Worm (Caenorhabditis elegans) whole organism, young adult: ENCODE data around the gene B0244.17.

Source experiments
- B0336.3 ChIP-seq: fragments of 200-800 bp; sonication (Bioruptor generic); IDR thresholded peaks from 2 replicates; pipeline ENCODE4 v1.3.6; 2022; ENCODE audit warnings: missing genetic modification characterization, missing compliant biosample characterization
- C06A6.2 ChIP-seq: fragments of 200-800 bp; sonication (Bioruptor generic); conservative IDR thresholded peaks from 2 replicates; pipeline ENCODE4 v1.3.6; 2022; ENCODE audit warnings: missing genetic modification characterization, missing compliant biosample characterization
- C17E4.6 ChIP-seq: fragments of 200-800 bp; sonication (Bioruptor generic); IDR thresholded peaks from 2 replicates; pipeline ENCODE4 v1.3.6; 2022; ENCODE audit warnings: missing genetic modification reagents, missing genetic modification characterization, missing compliant biosample characterization
- F23B12.7 ChIP-seq: sonication (generic microtip); optimal IDR thresholded peaks from 2 replicates; lab custom pipeline; 2017; ENCODE audit warnings: missing genetic modification characterization, mild to moderate bottlenecking, missing compliant biosample characterization, antibody characterized with exemption, moderate library complexity; ENCODE audit not compliant: insufficient read depth
- F33H1.4 ChIP-seq: fragments of 200-800 bp; sonication (Bioruptor generic); IDR thresholded peaks from 2 replicates; pipeline ENCODE4 v1.3.6; 2022; ENCODE audit warnings: missing genetic modification reagents, missing genetic modification characterization, missing compliant biosample characterization
- F52B5.7 ChIP-seq: sonication (generic microtip); optimal IDR thresholded peaks from 2 replicates; lab custom pipeline; 2016; ENCODE audit warnings: mild to moderate bottlenecking, missing genetic modification characterization, missing compliant biosample characterization
- F57A8.1 ChIP-seq: fragments of 200-800 bp; sonication (Bioruptor generic); optimal IDR thresholded peaks from 2 replicates; lab custom pipeline; 2018; ENCODE audit warnings: mild to moderate bottlenecking, missing genetic modification characterization, moderate library complexity, missing compliant biosample characterization
- K11D2.4 ChIP-seq: fragments of 200-800 bp; sonication (Bioruptor generic); IDR thresholded peaks from 2 replicates; pipeline ENCODE4 v1.3.6; 2022; ENCODE audit warnings: missing genetic modification reagents, missing genetic modification characterization, missing compliant biosample characterization
- T26A5.8 ChIP-seq: sonication (generic microtip); optimal IDR thresholded peaks from 2 replicates; lab custom pipeline; 2016; ENCODE audit warnings: missing genetic modification characterization, missing compliant biosample characterization
- Y53G8AR.9 ChIP-seq: fragments of 200-800 bp; sonication (Bioruptor generic); conservative IDR thresholded peaks from 2 replicates; pipeline ENCODE4 v1.3.6; 2022; ENCODE audit warnings: missing genetic modification reagents, missing genetic modification characterization, missing compliant biosample characterization
- Y56A3A.18 ChIP-seq: fragments of 200-800 bp; sonication (Bioruptor generic); IDR thresholded peaks from 2 replicates; pipeline ENCODE4 v1.3.6; 2022; ENCODE audit warnings: missing genetic modification reagents, missing genetic modification characterization, missing compliant biosample characterization
- Y79H2A.3 ChIP-seq: fragments of 200-800 bp; sonication (Bioruptor generic); conservative IDR thresholded peaks from 2 replicates; pipeline ENCODE4 v1.3.6; 2022; ENCODE audit warnings: missing genetic modification reagents, missing genetic modification characterization, missing compliant biosample characterization
- Y95B8A.8 ChIP-seq: fragments of 200-800 bp; sonication (Bioruptor generic); IDR thresholded peaks from 2 replicates; pipeline ENCODE4 v1.3.6; 2022; ENCODE audit warnings: missing genetic modification reagents, missing genetic modification characterization, missing compliant biosample characterization
- aptf-3 ChIP-seq: fragments of 200-800 bp; sonication (Bioruptor generic); IDR thresholded peaks from 2 replicates; pipeline ENCODE4 v1.3.6; 2022; ENCODE audit warnings: missing genetic modification characterization, missing compliant biosample characterization
- attf-3 ChIP-seq: fragments of 200-800 bp; sonication (Bioruptor generic); conservative IDR thresholded peaks from 2 replicates; pipeline ENCODE4 v1.3.6; 2022; ENCODE audit warnings: missing genetic modification reagents, missing genetic modification characterization, missing compliant biosample characterization
- attf-5 ChIP-seq: fragments of 200-800 bp; sonication (Bioruptor generic); optimal IDR thresholded peaks from 2 replicates; lab custom pipeline; 2018; ENCODE audit warnings: mild to moderate bottlenecking, missing genetic modification characterization, missing compliant biosample characterization
- cebp-1 ChIP-seq, 2 experiments: fragments of 200-800 bp in 1 of 2; sonication (Bioruptor generic) in 1 of 2; sonication (generic microtip) in 1 of 2; IDR thresholded peaks in 1 of 2; optimal IDR thresholded peaks in 1 of 2; 2 replicates each; pipeline versions ENCODE4 v1.3.6 to Lab custom; 2017 to 2022; ENCODE audit warnings: missing compliant biosample characterization in 2 of 2, missing genetic modification characterization in 2 of 2, mild to moderate bottlenecking in 1 of 2, missing genetic modification reagents in 1 of 2, moderate library complexity in 1 of 2
- ceh-79 ChIP-seq: sonication (generic microtip); optimal IDR thresholded peaks from 2 replicates; lab custom pipeline; 2017; ENCODE audit warnings: mild to moderate bottlenecking, missing genetic modification characterization, missing compliant biosample characterization
- chd-7 ChIP-seq: sonication (generic microtip); optimal IDR thresholded peaks from 2 replicates; lab custom pipeline; 2016; ENCODE audit warnings: mild to moderate bottlenecking, missing genetic modification characterization, moderate library complexity, missing compliant biosample characterization
- dox-1 ChIP-seq: fragments of 200-800 bp; sonication (Bioruptor generic); IDR thresholded peaks from 2 replicates; pipeline ENCODE4 v1.3.6; 2022; ENCODE audit warnings: missing genetic modification reagents, missing genetic modification characterization, missing compliant biosample characterization
- efl-1 ChIP-seq: fragments of 150-350 bp; optimal IDR thresholded peaks from 2 replicates; lab custom pipeline; 2014; ENCODE audit warnings: missing biosample characterization, missing genetic modification reagents, missing genetic modification characterization
- egl-18 ChIP-seq: fragments of 200-800 bp; sonication (Bioruptor generic); IDR thresholded peaks from 2 replicates; pipeline ENCODE4 v1.3.6; 2022; ENCODE audit warnings: missing genetic modification reagents, missing genetic modification characterization, missing compliant biosample characterization
- egrh-3 ChIP-seq: fragments of 200-800 bp; sonication (Bioruptor generic); IDR thresholded peaks from 2 replicates; pipeline ENCODE4 v1.3.6; 2022; ENCODE audit warnings: missing genetic modification reagents, missing genetic modification characterization, missing compliant biosample characterization
- ets-4 ChIP-seq: fragments of 200-800 bp; sonication (Bioruptor generic); optimal IDR thresholded peaks from 2 replicates; lab custom pipeline; 2018; ENCODE audit warnings: mild to moderate bottlenecking, missing genetic modification characterization, missing compliant biosample characterization
- him-1 ChIP-seq: sonication (generic microtip); optimal IDR thresholded peaks from 2 replicates; lab custom pipeline; 2016; ENCODE audit warnings: missing genotype, missing genetic modification reagents, missing genetic modification characterization, missing compliant biosample characterization
- hmg-1.2 ChIP-seq: fragments of 200-800 bp; sonication (Bioruptor generic); IDR thresholded peaks from 2 replicates; pipeline ENCODE4 v1.3.6; 2022; ENCODE audit warnings: missing genetic modification reagents, missing genetic modification characterization, missing compliant biosample characterization
- hrde-1 ChIP-seq: sonication (generic microtip); optimal IDR thresholded peaks from 2 replicates; lab custom pipeline; 2016; ENCODE audit warnings: missing genetic modification characterization, mild to moderate bottlenecking, missing compliant biosample characterization, moderate library complexity, missing genotype, missing genetic modification reagents, borderline replicate concordance
- let-526 ChIP-seq: fragments of 200-800 bp; sonication (Bioruptor generic); IDR thresholded peaks from 2 replicates; pipeline ENCODE4 v1.3.6; 2022; ENCODE audit warnings: missing genetic modification reagents, missing genetic modification characterization, missing compliant biosample characterization
- let-607 ChIP-seq, 2 experiments: fragments of 200-800 bp in 1 of 2; sonication (Bioruptor generic) in 1 of 2; sonication (generic microtip) in 1 of 2; optimal IDR thresholded peaks; 2 replicates each; lab custom pipeline; 2016 to 2018; ENCODE audit warnings: mild to moderate bottlenecking in 2 of 2, missing compliant biosample characterization in 2 of 2, missing genetic modification characterization in 2 of 2, moderate library complexity in 2 of 2, missing genotype in 1 of 2
- lin-26 ChIP-seq: fragments of 200-800 bp; sonication (Bioruptor generic); IDR thresholded peaks from 2 replicates; pipeline ENCODE4 v1.3.6; 2022; ENCODE audit warnings: missing genetic modification reagents, missing genetic modification characterization, missing compliant biosample characterization
- lin-35 ChIP-seq, 3 experiments: fragments of 150-350 bp in 2 of 3; sonication (generic microtip) in 1 of 3; optimal IDR thresholded peaks; 2 replicates each; lab custom pipeline; 2014 to 2018; ENCODE audit warnings: missing biosample characterization in 3 of 3, missing genetic modification characterization in 3 of 3, missing genetic modification reagents in 3 of 3
- lir-1 ChIP-seq: fragments of 200-800 bp; sonication (Bioruptor generic); conservative IDR thresholded peaks from 2 replicates; pipeline ENCODE4 v1.3.6; 2022; ENCODE audit warnings: missing genetic modification reagents, missing genetic modification characterization, missing compliant biosample characterization
- madf-10 ChIP-seq: sonication (generic microtip); optimal IDR thresholded peaks from 2 replicates; lab custom pipeline; 2016; ENCODE audit warnings: mild to moderate bottlenecking, missing genetic modification characterization, missing compliant biosample characterization
- madf-3 ChIP-seq: fragments of 200-800 bp; sonication (Bioruptor generic); IDR thresholded peaks from 2 replicates; pipeline ENCODE4 v1.3.6; 2022; ENCODE audit warnings: missing genetic modification reagents, missing genetic modification characterization, missing compliant biosample characterization
- mcd-1 ChIP-seq: fragments of 200-800 bp; sonication (Bioruptor generic); IDR thresholded peaks from 2 replicates; pipeline ENCODE4 v1.3.6; 2022; ENCODE audit warnings: missing genetic modification reagents, missing genetic modification characterization, missing compliant biosample characterization
- mes-4 ChIP-seq: sonication (generic microtip); optimal IDR thresholded peaks from 2 replicates; lab custom pipeline; 2016; ENCODE audit warnings: missing genotype, missing genetic modification characterization, missing compliant biosample characterization
- mxl-1 ChIP-seq: sonication (generic microtip); optimal IDR thresholded peaks from 2 replicates; lab custom pipeline; 2016; ENCODE audit warnings: missing genetic modification characterization, missing compliant biosample characterization
- nhr-120 ChIP-seq: fragments of 200-800 bp; sonication (Bioruptor generic); IDR thresholded peaks from 2 replicates; pipeline ENCODE4 v1.3.6; 2022; ENCODE audit warnings: missing genetic modification characterization, missing compliant biosample characterization
- nhr-27 ChIP-seq: fragments of 200-800 bp; sonication (Bioruptor generic); optimal IDR thresholded peaks from 2 replicates; lab custom pipeline; 2018; ENCODE audit warnings: mild to moderate bottlenecking, missing genetic modification characterization, moderate library complexity, missing compliant biosample characterization
- nhr-80 ChIP-seq: sonication (generic microtip); optimal IDR thresholded peaks from 2 replicates; lab custom pipeline; 2016; ENCODE audit warnings: missing genetic modification characterization, missing compliant biosample characterization
- pbrm-1 ChIP-seq: fragments of 200-800 bp; sonication (Bioruptor generic); IDR thresholded peaks from 2 replicates; pipeline ENCODE4 v1.3.6; 2022; ENCODE audit warnings: missing genetic modification reagents, missing genetic modification characterization, missing compliant biosample characterization
- rcor-1 ChIP-seq: fragments of 200-800 bp; sonication (Bioruptor generic); IDR thresholded peaks from 2 replicates; pipeline ENCODE4 v1.3.6; 2022; ENCODE audit warnings: missing genetic modification reagents, missing genetic modification characterization, missing compliant biosample characterization
- rpc-1 ChIP-seq, 2 experiments: fragments of 150-350 bp in 1 of 2; sonication (generic microtip) in 1 of 2; optimal IDR thresholded peaks; 2 replicates each; lab custom pipeline; 2014 to 2018; ENCODE audit warnings: missing biosample characterization in 1 of 2, missing genetic modification characterization in 1 of 2, missing genetic modification reagents in 1 of 2, missing genotype in 1 of 2
- sptf-2 ChIP-seq: fragments of 200-800 bp; sonication (Bioruptor generic); optimal IDR thresholded peaks from 2 replicates; lab custom pipeline; 2018; ENCODE audit warnings: mild to moderate bottlenecking, missing genetic modification characterization, missing compliant biosample characterization
- tlf-1 ChIP-seq: fragments of 200-800 bp; sonication (Bioruptor generic); optimal IDR thresholded peaks from 2 replicates; lab custom pipeline; 2018; ENCODE audit warnings: mild to moderate bottlenecking, missing genetic modification characterization, missing compliant biosample characterization
- xnd-1 ChIP-seq: sonication (generic microtip); optimal IDR thresholded peaks from 2 replicates; lab custom pipeline; 2016; ENCODE audit warnings: missing genotype, missing genetic modification reagents, missing genetic modification characterization, missing compliant biosample characterization
- ztf-26 ChIP-seq: sonication (generic microtip); optimal IDR thresholded peaks from 2 replicates; lab custom pipeline; 2017; ENCODE audit warnings: missing genetic modification characterization, missing compliant biosample characterization
- ztf-6 ChIP-seq: fragments of 200-800 bp; sonication (Bioruptor generic); IDR thresholded peaks from 2 replicates; pipeline ENCODE4 v1.3.6; 2022; ENCODE audit warnings: missing genetic modification reagents, missing genetic modification characterization, missing compliant biosample characterization

The B0244.17 gene

DNA sequence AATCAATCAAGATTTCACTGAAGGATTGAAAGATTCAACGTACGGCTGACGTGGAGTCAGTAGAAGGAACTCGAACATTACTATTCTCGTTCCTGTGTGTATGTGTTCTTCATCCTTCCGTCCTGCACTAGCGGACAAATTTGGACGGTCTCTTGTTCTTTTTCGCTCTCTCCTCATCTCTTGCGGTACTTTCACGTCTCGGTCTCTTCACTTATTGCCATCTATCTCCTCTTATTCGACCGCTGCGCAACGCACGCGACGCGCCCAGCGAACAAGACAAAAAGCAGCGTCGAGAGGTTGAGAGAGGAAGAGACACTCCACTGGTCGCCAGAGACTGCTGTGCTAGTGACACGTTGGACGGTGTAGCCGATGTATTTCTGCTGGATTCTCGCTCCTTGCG, 17.6 kb upstream of the B0244.17 start:
- TF ChIP-seq mxl-1 (tag; lab: Kevin White, UChicago) (no peak), hmg-1.2 (GFP tag; lab: Robert Waterston, UW) (peak; percentile 88; the same call in 1 of the 2 replicates), nhr-120 (GFP tag; lab: Robert Waterston, UW) (no peak), aptf-3 (GFP tag; lab: Robert Waterston, UW) (no peak), dox-1 (GFP tag; lab: Robert Waterston, UW) (peak; percentile 33; the same call in 1 of the 2 replicates), Y53G8AR.9 (GFP tag; lab: Robert Waterston, UW) (no peak), tlf-1 (GFP tag; lab: Kevin White, UChicago) (no peak), rcor-1 (peak; percentile 6; the same call in 1 of the 2 replicates), rpc-1 (optimal IDR thresholded peaks at IDR 0.05; lab: Kevin White, UChicago) (no peak), rpc-1 (tag; optimal IDR thresholded peaks at IDR 0.05; lab: Kevin White, UChicago) (no peak), ztf-26 (tag; lab: Kevin White, UChicago) (peak; percentile 81), K11D2.4 (GFP tag; lab: Robert Waterston, UW) (no peak), F52B5.7 (tag; lab: Kevin White, UChicago) (no peak), efl-1 (GFP tag; lab: Kevin White, UChicago) (no peak), let-607 (tag; optimal IDR thresholded peaks at IDR 0.05; lab: Kevin White, UChicago) (peak; percentile 69 to 79), lin-26 (GFP tag; lab: Robert Waterston, UW) (0 out of 2 replicates have a peak, but pooled peaks have one; percentile 15), ets-4 (GFP tag; lab: Kevin White, UChicago) (no peak), cebp-1 (GFP tag; IDR thresholded peaks at IDR 0.05; lab: Robert Waterston, UW) (no peak), cebp-1 (tag; optimal IDR thresholded peaks at IDR 0.05; lab: Kevin White, UChicago) (peak; percentile 52), F23B12.7 (tag; lab: Kevin White, UChicago) (no peak), hrde-1 (tag; lab: Kevin White, UChicago) (no peak), madf-10 (tag; lab: Kevin White, UChicago) (peak; percentile 69), nhr-80 (tag; lab: Kevin White, UChicago) (peak; percentile 79), ztf-6 (GFP tag; lab: Robert Waterston, UW) (no peak), Y95B8A.8 (GFP tag; lab: Robert Waterston, UW) (no peak), T26A5.8 (tag; lab: Kevin White, UChicago) (no peak), C06A6.2 (GFP tag; lab: Robert Waterston, UW) (no peak), F33H1.4 (GFP tag; lab: Robert Waterston, UW) (no peak), nhr-27 (tag; lab: Kevin White, UChicago) (peak; percentile 16), egl-18 (no peak; the same call in 1 of the 2 replicates), ceh-79 (no peak), attf-5 (peak; percentile 51), him-1 (tag; lab: Kevin White, UChicago) (no peak), sptf-2 (no peak), F57A8.1 (GFP tag; lab: Kevin White, UChicago) (no peak), xnd-1 (tag; lab: Kevin White, UChicago) (no peak), pbrm-1 (peak; percentile 44), Y79H2A.3 (GFP tag; lab: Robert Waterston, UW) (no peak), mes-4 (tag; lab: Kevin White, UChicago) (no peak), egrh-3 (no peak), attf-3 (GFP tag; lab: Robert Waterston, UW) (no peak), let-526 (GFP tag; lab: Robert Waterston, UW) (no peak), lin-35 (GFP tag; optimal IDR thresholded peaks at IDR 0.05; lab: Kevin White, UChicago) (peak in 1 of 3 experiments; percentile 44), mcd-1 (peak; percentile 60), Y56A3A.18 (GFP tag; lab: Robert Waterston, UW) (no peak), lir-1 (GFP tag; lab: Robert Waterston, UW) (no peak), madf-3 (GFP tag; lab: Robert Waterston, UW) (peak; percentile 65; the same call in 1 of the 2 replicates), chd-7 (tag; lab: Kevin White, UChicago) (peak; percentile 11), B0336.3 (peak; percentile 36; the same call in 1 of the 2 replicates), C17E4.6 (no peak)
